Worm (Caenorhabditis elegans): ENCODE measurements around the gene R05A10.2.

R05A10.2 gene

ce11 chrIV:14145594-14145993 lies 31.5 kb upstream of the R05A10.2 start, which contains the start of gene oac-37:
Gene oac-37, plus strand, starts transcription at chrIV:14145894.
- TF ChIP-seq alr-1 (tag; optimal IDR thresholded peaks at IDR 0.05) (no peak), zag-1 (tag; optimal IDR thresholded peaks at IDR 0.05) (no peak), unc-55 (GFP tag; optimal IDR thresholded peaks at IDR 0.05) (no peak), peb-1 (tag; optimal IDR thresholded peaks at IDR 0.05) (no peak), elt-1 (tag; optimal IDR thresholded peaks at IDR 0.05) (no peak), mab-5 (tag; optimal IDR thresholded peaks at IDR 0.05) (no peak), skn-1 (tag; optimal IDR thresholded peaks at IDR 0.05) (no peak), fos-1 (tag; optimal IDR thresholded peaks at IDR 0.05) (no peak), mdl-1 (tag; optimal IDR thresholded peaks at IDR 0.05) (no peak), lin-13 (GFP tag; optimal IDR thresholded peaks at IDR 0.05) (no peak), sma-9 (GFP tag; optimal IDR thresholded peaks at IDR 0.05) (no peak), sma-9 (tag; optimal IDR thresholded peaks at IDR 0.05) (no peak), nhr-25 (tag; optimal IDR thresholded peaks at IDR 0.05) (no peak), nhr-129 (tag; optimal IDR thresholded peaks at IDR 0.05) (no peak), egl-27 (tag; optimal IDR thresholded peaks at IDR 0.05) (no peak), ztf-4 (tag; optimal IDR thresholded peaks at IDR 0.05) (no peak), sem-4 (tag; optimal IDR thresholded peaks at IDR 0.05) (no peak), nhr-10 (tag; optimal IDR thresholded peaks at IDR 0.05) (no peak)

ce11 chrIV:14153261-14153660 lies 23.8 kb upstream of the R05A10.2 start, which contains the start of gene oac-38:
Gene oac-38, minus strand, starts transcription at chrIV:14153361.
- no peak for TF ChIP-seq mdl-1 (tag; optimal IDR thresholded peaks at IDR 0.05)
- TF ChIP-seq nhr-12 (tag; optimal IDR thresholded peaks at IDR 0.05), result no peak
- no peak for TF ChIP-seq F13H6.1 (tag; optimal IDR thresholded peaks at IDR 0.05)
- TF ChIP-seq aly-2 (tag; optimal IDR thresholded peaks at IDR 0.05), result no peak

- TF ChIP-seq nhr-10 (tag; optimal IDR thresholded peaks at IDR 0.05), result no peak
- no peak for TF ChIP-seq ama-1 (optimal IDR thresholded peaks at IDR 0.05)
Observed at ce11 chrIV:14158086-14158485, 19.0 kb upstream of the R05A10.2 start, which contains the start of gene R05A10.8. Gene R05A10.8, minus strand, starts transcription at chrIV:14158186.

DNA sequence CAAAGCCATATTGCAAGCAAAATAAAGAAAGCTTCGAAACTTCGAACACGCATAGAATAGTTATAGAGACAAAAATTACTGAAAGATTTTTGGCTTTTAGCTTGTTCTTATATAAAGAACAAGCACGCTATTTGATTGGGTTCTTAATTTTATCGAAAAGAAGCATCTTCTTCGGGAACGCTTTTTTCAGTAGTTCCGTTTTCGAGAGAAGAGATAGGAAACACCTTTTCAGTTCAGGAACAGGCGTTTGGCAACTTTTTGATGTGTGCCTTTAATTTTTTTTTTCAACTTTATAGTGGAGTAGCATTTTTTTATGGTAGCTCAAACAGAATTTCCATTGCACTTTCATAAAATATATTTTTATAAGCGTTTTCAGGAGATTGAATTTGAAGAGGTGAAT lies 14.3 kb upstream of the R05A10.2 start, which contains the start of gene R05A10.7:
Gene R05A10.7 (minus strand): TSS at position 101 of the 400 bp plus-strand sequence.
- TF ChIP-seq C34F6.9 (tag; optimal IDR thresholded peaks at IDR 0.05) (no peak), nhr-237 (tag; optimal IDR thresholded peaks at IDR 0.05) (no peak), lin-11 (tag; optimal IDR thresholded peaks at IDR 0.05) (no peak), snpc-4 (tag; optimal IDR thresholded peaks at IDR 0.05) (no peak)

DNA sequence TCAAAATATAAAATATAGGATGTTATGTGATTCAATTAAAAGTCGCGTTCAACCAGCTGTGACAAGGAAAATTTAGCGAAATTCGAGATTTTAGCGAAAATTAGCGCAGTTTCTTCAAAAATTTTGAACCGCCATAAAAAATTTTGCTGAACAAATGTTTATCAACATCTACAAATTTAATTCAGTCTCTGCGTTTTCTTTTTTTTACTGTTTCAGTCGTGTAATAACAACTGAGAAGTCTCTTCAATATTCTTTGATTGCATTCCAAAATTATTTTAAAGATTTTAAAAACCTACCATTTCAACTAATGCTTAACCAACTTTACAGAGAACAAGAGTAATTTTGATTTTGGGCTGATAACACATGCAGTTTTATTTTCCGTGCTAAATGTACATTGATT lies 13.0 kb upstream of the R05A10.2 start:
- TF ChIP-seq aly-2 (tag; optimal IDR thresholded peaks at IDR 0.05) (no peak), ztf-11 (tag; optimal IDR thresholded peaks at IDR 0.05) (no peak), elt-3 (tag; optimal IDR thresholded peaks at IDR 0.05) (no peak), sma-3 (GFP tag; optimal IDR thresholded peaks at IDR 0.05) (no peak), nhr-11 (tag; optimal IDR thresholded peaks at IDR 0.05) (no peak), blmp-1 (tag; optimal IDR thresholded peaks at IDR 0.05; ENCODE audit: insufficient read depth) (no peak), F13H6.1 (tag; optimal IDR thresholded peaks at IDR 0.05) (no peak), unc-55 (GFP tag; optimal IDR thresholded peaks at IDR 0.05) (no peak), Y55F3AM.14 (GFP tag; optimal IDR thresholded peaks at IDR 0.05) (no peak), mdl-1 (tag; optimal IDR thresholded peaks at IDR 0.05) (no peak), nhr-77 (tag; optimal IDR thresholded peaks at IDR 0.05) (no peak), peb-1 (tag; optimal IDR thresholded peaks at IDR 0.05) (no peak), skn-1 (tag; optimal IDR thresholded peaks at IDR 0.05) (no peak), elt-1 (tag; optimal IDR thresholded peaks at IDR 0.05) (no peak), zag-1 (tag; optimal IDR thresholded peaks at IDR 0.05) (no peak)

ce11 chrIV:14165476-14165875 lies 11.6 kb upstream of the R05A10.2 start, which contains the start of gene R05A10.6:
Gene R05A10.6, plus strand, starts transcription at chrIV:14165776.
- TF ChIP-seq R02D3.7 (tag; optimal IDR thresholded peaks at IDR 0.05) (no peak), fos-1 (tag; optimal IDR thresholded peaks at IDR 0.05) (no peak), ztf-11 (tag; optimal IDR thresholded peaks at IDR 0.05) (no peak), peb-1 (tag; optimal IDR thresholded peaks at IDR 0.05) (no peak), mab-5 (tag; optimal IDR thresholded peaks at IDR 0.05) (no peak)

All from whole organism, L2 larva.